Worm (Caenorhabditis elegans): ENCODE results near the gene gst-5.

ce11 chrII:10964748-10965147 is 14.6 kb downstream of the gst-5 start:
- no peak for TF ChIP-seq Y5F2A.4 (GFP tag; optimal IDR thresholded peaks at IDR 0.05)
- no peak for TF ChIP-seq sdz-12 (GFP tag; optimal IDR thresholded peaks at IDR 0.05)
- no peak for TF ChIP-seq fkh-10 (GFP tag; optimal IDR thresholded peaks at IDR 0.05)
